Worm (Caenorhabditis elegans) whole organism, mixed stage, embryonic: Measurements from ENCODE around the gene R10E12.2.

Source experiments
- M03D4.4 ChIP-seq: sonication (generic microtip); optimal IDR thresholded peaks from 2 replicates; lab custom pipeline; 2017; ENCODE audit warnings: mild to moderate bottlenecking, missing genetic modification characterization, missing compliant biosample characterization
- bed-3 ChIP-seq: fragments of 200-800 bp; sonication (Bioruptor generic); optimal IDR thresholded peaks from 3 replicates; lab custom pipeline; 2018; ENCODE audit warnings: mild to moderate bottlenecking, missing genetic modification characterization, moderate library complexity, missing compliant biosample characterization
- blmp-1 ChIP-seq: fragments of 150-350 bp; optimal IDR thresholded peaks from 2 replicates; lab custom pipeline; 2014; ENCODE audit warnings: missing biosample characterization, missing genetic modification characterization
- ceh-39 ChIP-seq: fragments of 150-350 bp; optimal IDR thresholded peaks from 2 replicates; lab custom pipeline; 2014; ENCODE audit warnings: missing biosample characterization, missing genetic modification characterization
- ceh-43 ChIP-seq: fragments of 200-800 bp; sonication (Bioruptor generic); optimal IDR thresholded peaks from 2 replicates; lab custom pipeline; 2018; ENCODE audit warnings: mild to moderate bottlenecking, missing genetic modification characterization, moderate library complexity, missing compliant biosample characterization
- ces-1 ChIP-seq: fragments of 150-350 bp; optimal IDR thresholded peaks from 2 replicates; lab custom pipeline; 2014; ENCODE audit warnings: missing biosample characterization, missing genetic modification reagents, missing genetic modification characterization
- cnd-1 ChIP-seq: fragments of 200-800 bp; sonication (Bioruptor generic); optimal IDR thresholded peaks from 2 replicates; lab custom pipeline; 2018; ENCODE audit warnings: mild to moderate bottlenecking, missing genetic modification characterization, missing compliant biosample characterization
- drap-1 ChIP-seq: fragments of 200-800 bp; sonication (Bioruptor generic); optimal IDR thresholded peaks from 3 replicates; lab custom pipeline; 2018; ENCODE audit warnings: mild to moderate bottlenecking, missing genetic modification characterization, missing compliant biosample characterization
- elt-1 ChIP-seq: sonication (generic microtip); optimal IDR thresholded peaks from 2 replicates; lab custom pipeline; 2017; ENCODE audit warnings: missing genetic modification characterization, mild to moderate bottlenecking, missing compliant biosample characterization, antibody characterized with exemption, moderate library complexity, borderline replicate concordance; ENCODE audit not compliant: insufficient read depth
- elt-3 ChIP-seq: fragments of 150-350 bp; optimal IDR thresholded peaks from 2 replicates; lab custom pipeline; 2014; ENCODE audit warnings: missing biosample characterization, missing genetic modification characterization
- flh-1 ChIP-seq: fragments of 200-800 bp; sonication (Bioruptor generic); optimal IDR thresholded peaks from 2 replicates; lab custom pipeline; 2018; ENCODE audit warnings: mild to moderate bottlenecking, missing genetic modification characterization, moderate library complexity, missing compliant biosample characterization
- ham-2 ChIP-seq: fragments of 200-800 bp; sonication (Bioruptor generic); optimal IDR thresholded peaks from 2 replicates; lab custom pipeline; 2018; ENCODE audit warnings: mild to moderate bottlenecking, missing genetic modification characterization, missing compliant biosample characterization
- hlh-1 ChIP-seq: fragments of 150-350 bp; optimal IDR thresholded peaks from 2 replicates; lab custom pipeline; 2014; ENCODE audit warnings: missing biosample characterization, missing genetic modification reagents, missing genetic modification characterization
- lin-13 ChIP-seq: fragments of 150-350 bp; optimal IDR thresholded peaks from 2 replicates; lab custom pipeline; 2014; ENCODE audit warnings: missing biosample characterization, missing genetic modification characterization
- lin-32 ChIP-seq: fragments of 200-800 bp; sonication (Bioruptor generic); optimal IDR thresholded peaks from 2 replicates; lab custom pipeline; 2018; ENCODE audit warnings: mild to moderate bottlenecking, missing genetic modification characterization, missing compliant biosample characterization
- lsy-2 ChIP-seq: fragments of 150-350 bp; optimal IDR thresholded peaks from 2 replicates; lab custom pipeline; 2014; ENCODE audit warnings: missing biosample characterization, missing genetic modification characterization
- mab-5 ChIP-seq: fragments of 150-350 bp; optimal IDR thresholded peaks from 2 replicates; lab custom pipeline; 2014; ENCODE audit warnings: missing biosample characterization, missing genetic modification characterization
- mls-2 ChIP-seq: sonication (generic microtip); optimal IDR thresholded peaks from 2 replicates; lab custom pipeline; 2016; ENCODE audit warnings: mild to moderate bottlenecking, missing genetic modification characterization, moderate library complexity, missing compliant biosample characterization
- nhr-12 ChIP-seq: fragments of 150-350 bp; optimal IDR thresholded peaks from 2 replicates; lab custom pipeline; 2014; ENCODE audit warnings: missing biosample characterization, missing genetic modification characterization
- nhr-2 ChIP-seq: fragments of 150-350 bp; optimal IDR thresholded peaks from 2 replicates; lab custom pipeline; 2014; ENCODE audit warnings: missing biosample characterization, missing genetic modification characterization
- nhr-237 ChIP-seq: fragments of 150-350 bp; optimal IDR thresholded peaks from 2 replicates; lab custom pipeline; 2014; ENCODE audit warnings: missing biosample characterization, missing genetic modification characterization
- nhr-28 ChIP-seq: fragments of 150-350 bp; optimal IDR thresholded peaks from 2 replicates; lab custom pipeline; 2014; ENCODE audit warnings: missing biosample characterization, missing genetic modification characterization
- nhr-76 ChIP-seq: sonication (generic microtip); optimal IDR thresholded peaks from 2 replicates; lab custom pipeline; 2017; ENCODE audit warnings: missing biosample characterization, missing genetic modification characterization
- pha-4 ChIP-seq: fragments of 150-350 bp; optimal IDR thresholded peaks from 2 replicates; lab custom pipeline; 2018; ENCODE audit warnings: missing biosample characterization, missing genetic modification reagents, missing genetic modification characterization
- sem-2 ChIP-seq: fragments of 200-800 bp; sonication (Bioruptor generic); optimal IDR thresholded peaks from 2 replicates; lab custom pipeline; 2018; ENCODE audit warnings: mild to moderate bottlenecking, missing genetic modification characterization, missing compliant biosample characterization
- snpc-4 ChIP-seq: fragments of 150-350 bp; optimal IDR thresholded peaks from 2 replicates; lab custom pipeline; 2014; ENCODE audit warnings: missing biosample characterization, missing genetic modification characterization
- sptf-1 ChIP-seq: sonication (generic microtip); optimal IDR thresholded peaks from 2 replicates; lab custom pipeline; 2017; ENCODE audit warnings: mild to moderate bottlenecking, missing genetic modification characterization, moderate library complexity, missing compliant biosample characterization
- tbx-8 ChIP-seq: fragments of 200-800 bp; sonication (Bioruptor generic); optimal IDR thresholded peaks from 2 replicates; lab custom pipeline; 2018; ENCODE audit warnings: mild to moderate bottlenecking, missing genetic modification characterization, moderate library complexity, missing compliant biosample characterization
- unc-62 ChIP-seq: fragments of 150-350 bp; optimal IDR thresholded peaks from 2 replicates; lab custom pipeline; 2014; ENCODE audit warnings: missing biosample characterization, missing genetic modification reagents, missing genetic modification characterization
- zip-8 ChIP-seq: fragments of 150-350 bp; optimal IDR thresholded peaks from 2 replicates; lab custom pipeline; 2014; ENCODE audit warnings: missing biosample characterization, missing genetic modification characterization
- ztf-11 ChIP-seq: fragments of 150-350 bp; optimal IDR thresholded peaks from 2 replicates; lab custom pipeline; 2014; ENCODE audit warnings: missing biosample characterization, missing genetic modification characterization

The R10E12.2 gene

ce11 chrIII:9930406-9930805, 43.3 kb downstream of the R10E12.2 start:
- TF ChIP-seq nhr-237 (no peak), zip-8 (no peak), sem-2 (GFP tag; lab: Kevin White, UChicago) (no peak), bed-3 (no peak), nhr-28 (no peak), lin-13 (tag; lab: Kevin White, UChicago) (no peak)

DNA sequence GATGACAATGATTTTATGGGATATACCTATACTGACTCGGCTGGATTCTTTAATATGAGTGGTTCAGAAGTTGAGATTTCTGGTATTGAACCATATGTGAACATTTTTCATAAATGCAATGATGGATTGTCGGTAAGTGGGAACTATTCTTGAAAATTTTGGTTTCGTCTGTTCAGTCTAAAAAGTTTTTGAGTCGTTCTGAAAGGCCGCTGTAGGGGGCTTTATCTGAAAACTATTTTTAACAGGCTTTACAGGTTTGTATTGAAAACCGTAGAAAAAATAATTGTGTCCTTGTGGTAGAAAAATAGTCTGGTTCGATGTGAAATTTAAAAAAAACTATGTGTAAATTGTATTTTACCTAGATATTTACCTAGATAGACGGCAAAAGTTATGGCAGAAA, 44.1 kb downstream of the R10E12.2 start:
- TF ChIP-seq nhr-237, result no peak
- no peak for TF ChIP-seq drap-1 (GFP tag; lab: Kevin White, UChicago)
- no peak for TF ChIP-seq hlh-1 (tag; lab: Kevin White, UChicago)
- TF ChIP-seq nhr-12 (tag; lab: Kevin White, UChicago), result no peak
- no peak for TF ChIP-seq ceh-43 (GFP tag; lab: Kevin White, UChicago)
- no peak for TF ChIP-seq mls-2
- TF ChIP-seq bed-3, result no peak
- TF ChIP-seq elt-3, result no peak
- TF ChIP-seq ces-1 (GFP tag; lab: Kevin White, UChicago), result no peak
- TF ChIP-seq pha-4 (tag; lab: Kevin White, UChicago), result no peak
- no peak for TF ChIP-seq elt-1 (tag; lab: Kevin White, UChicago)
- no peak for TF ChIP-seq unc-62
- no peak for TF ChIP-seq snpc-4 (tag; lab: Kevin White, UChicago)
- TF ChIP-seq sem-2 (GFP tag; lab: Kevin White, UChicago), result no peak
- TF ChIP-seq sptf-1 (tag; lab: Kevin White, UChicago), result no peak
- TF ChIP-seq nhr-2 (tag; lab: Kevin White, UChicago), result no peak
- TF ChIP-seq tbx-8, result no peak

DNA sequence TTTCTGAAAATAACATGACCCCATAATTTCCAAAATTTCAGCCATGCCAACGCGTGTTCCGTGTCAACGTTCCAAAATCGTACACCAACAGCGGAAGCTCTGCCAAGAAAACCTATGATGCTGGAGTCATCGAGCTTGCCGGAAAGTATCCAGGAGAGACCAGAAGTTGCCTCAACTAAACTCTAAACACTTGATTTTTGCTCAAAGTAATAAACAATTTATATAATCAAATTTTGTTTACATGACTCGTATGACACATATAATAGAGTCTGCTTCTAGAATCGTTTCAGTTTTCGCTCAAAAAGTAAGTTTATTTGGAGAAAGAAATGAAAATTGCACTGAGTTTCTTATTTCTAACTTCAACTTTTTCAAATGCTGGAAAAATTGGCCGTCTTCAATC, 44.9 kb downstream of the R10E12.2 start, which contains the start of gene ttr-1:
ttr-1 (plus strand) TSS at position 301 of the 400 bp plus-strand sequence.
- TF ChIP-seq zip-8 (no peak), nhr-28 (no peak), lsy-2 (tag; lab: Kevin White, UChicago) (no peak), hlh-1 (tag; lab: Kevin White, UChicago) (no peak), ham-2 (no peak), ceh-43 (GFP tag; lab: Kevin White, UChicago) (no peak), tbx-8 (no peak), lin-32 (GFP tag; lab: Kevin White, UChicago) (no peak), ztf-11 (tag; lab: Kevin White, UChicago) (no peak), nhr-76 (tag; lab: Kevin White, UChicago) (no peak), elt-3 (no peak)

ce11 chrIII:9927378-9927777, 46.3 kb downstream of the R10E12.2 start, which contains the start of gene ttr-2:
TSS of gene ttr-2 (plus strand) at chrIII:9927769.
- TF ChIP-seq flh-1 (no peak), ham-2 (no peak), nhr-12 (tag; lab: Kevin White, UChicago) (no peak), cnd-1 (tag; lab: Kevin White, UChicago) (no peak), lin-32 (GFP tag; lab: Kevin White, UChicago) (no peak), nhr-237 (no peak), zip-8 (no peak), nhr-28 (no peak), elt-3 (no peak), sptf-1 (tag; lab: Kevin White, UChicago) (no peak)

- TF ChIP-seq M03D4.4 (tag; lab: Kevin White, UChicago) (no peak), mab-5 (tag; lab: Kevin White, UChicago) (no peak), tbx-8 (no peak), lsy-2 (tag; lab: Kevin White, UChicago) (no peak), nhr-76 (tag; lab: Kevin White, UChicago) (no peak), nhr-12 (tag; lab: Kevin White, UChicago) (no peak), snpc-4 (tag; lab: Kevin White, UChicago) (no peak), ceh-39 (tag; lab: Kevin White, UChicago) (no peak), blmp-1 (tag; lab: Kevin White, UChicago) (no peak), ham-2 (no peak), cnd-1 (tag; lab: Kevin White, UChicago) (no peak), lin-32 (GFP tag; lab: Kevin White, UChicago) (no peak), elt-3 (no peak), mls-2 (no peak)
Measured at ce11 chrIII:9926650-9927049, 47.0 kb downstream of the R10E12.2 start, which contains the start of gene ttr-3. TSS of gene ttr-3 (minus strand) at chrIII:9926750.
